Fruit fly (Drosophila melanogaster) whole organism, adult: Measurements from ENCODE around the gene CG43841.
A peak's percentile ranks its signal among the peaks of the same experiment; 100 is the strongest.

Experiments used
- CG11617 ChIP-seq: fragments of 200-800 bp; sonication (Bioruptor generic); optimal IDR thresholded peaks from 2 replicates; lab custom pipeline; 2017; ENCODE audit warnings: mild to moderate bottlenecking, missing biosample characterization, missing genetic modification reagents, missing genetic modification characterization
- CG12768 ChIP-seq: fragments of 200-800 bp; sonication (Bioruptor generic); optimal IDR thresholded peaks from 2 replicates; lab custom pipeline; 2017; ENCODE audit warnings: missing biosample characterization, missing genetic modification characterization, mild to moderate bottlenecking, moderate library complexity, missing genetic modification reagents
- CG14711 ChIP-seq: fragments of 200-800 bp; sonication (Bioruptor generic); optimal IDR thresholded peaks from 2 replicates; lab custom pipeline; 2018; ENCODE audit warnings: missing biosample characterization, mild to moderate bottlenecking, missing genetic modification characterization, moderate library complexity
- CG1620 ChIP-seq: fragments of 200-800 bp; sonication (Bioruptor generic); optimal IDR thresholded peaks from 2 replicates; lab custom pipeline; 2016; ENCODE audit warnings: missing biosample characterization, missing genetic modification characterization
- CG33017 ChIP-seq: fragments of 200-800 bp; sonication (Bioruptor generic); optimal IDR thresholded peaks from 2 replicates; lab custom pipeline; 2018; ENCODE audit warnings: missing biosample characterization, mild to moderate bottlenecking, missing genetic modification characterization, moderate library complexity
- CG5204 ChIP-seq: fragments of 200-800 bp; sonication (Bioruptor generic); optimal IDR thresholded peaks from 2 replicates; lab custom pipeline; 2016; ENCODE audit warnings: missing biosample characterization, missing genetic modification characterization
- CG7045 ChIP-seq: fragments of 200-800 bp; sonication (Bioruptor generic); optimal IDR thresholded peaks from 2 replicates; lab custom pipeline; 2017; ENCODE audit warnings: missing biosample characterization, mild to moderate bottlenecking, missing genetic modification characterization
- CG7101 ChIP-seq: fragments of 200-800 bp; sonication (Bioruptor generic); optimal IDR thresholded peaks from 2 replicates; lab custom pipeline; 2018; ENCODE audit warnings: missing biosample characterization, mild to moderate bottlenecking, missing genetic modification characterization, moderate library complexity
- Clk ChIP-seq: fragments of 200-800 bp; sonication (Bioruptor generic); optimal IDR thresholded peaks from 2 replicates; lab custom pipeline; 2017; ENCODE audit warnings: missing biosample characterization, missing genetic modification characterization
- Crg-1 ChIP-seq: fragments of 200-800 bp; sonication (Bioruptor generic); optimal IDR thresholded peaks from 2 replicates; lab custom pipeline; 2016; ENCODE audit warnings: missing biosample characterization, missing genetic modification characterization
- Hr96 ChIP-seq: fragments of 200-800 bp; sonication (Bioruptor generic); optimal IDR thresholded peaks from 2 replicates; lab custom pipeline; 2016; ENCODE audit warnings: missing biosample characterization, missing genetic modification characterization
- Mnt ChIP-seq: fragments of 200-800 bp; sonication (Bioruptor generic); optimal IDR thresholded peaks from 2 replicates; lab custom pipeline; 2016; ENCODE audit warnings: missing biosample characterization, mild to moderate bottlenecking, missing genetic modification characterization
- bab1 ChIP-seq: fragments of 200-800 bp; sonication (Bioruptor generic); optimal IDR thresholded peaks from 3 replicates; lab custom pipeline; 2019; ENCODE audit warnings: missing biosample characterization, mild to moderate bottlenecking, missing genetic modification characterization, moderate library complexity
- cic ChIP-seq: fragments of 200-800 bp; sonication (Bioruptor generic); optimal IDR thresholded peaks from 2 replicates; lab custom pipeline; 2017; ENCODE audit warnings: missing biosample characterization, mild to moderate bottlenecking, missing genetic modification characterization, moderate library complexity
- cnc ChIP-seq, 2 experiments: fragments of >200 bp; optimal IDR thresholded peaks; 2 replicates each; lab custom pipeline; 2017
- kay ChIP-seq: fragments of 200-800 bp; sonication (Bioruptor generic); peaks from one replicate; lab custom pipeline; 2016; ENCODE audit warnings: missing biosample characterization, missing genetic modification characterization, borderline replicate concordance
- ovo ChIP-seq: fragments of 200-800 bp; sonication (Bioruptor generic); optimal IDR thresholded peaks from 2 replicates; lab custom pipeline; 2016; ENCODE audit warnings: missing biosample characterization, missing genetic modification characterization
- pad ChIP-seq: fragments of 200-800 bp; sonication (Bioruptor generic); optimal IDR thresholded peaks from 3 replicates; lab custom pipeline; 2017; ENCODE audit warnings: missing biosample characterization, missing genetic modification characterization, mild to moderate bottlenecking, moderate library complexity, missing genetic modification reagents
- tj ChIP-seq: fragments of 200-800 bp; sonication (Bioruptor generic); optimal IDR thresholded peaks from 3 replicates; lab custom pipeline; 2017; ENCODE audit warnings: missing biosample characterization, mild to moderate bottlenecking, missing genetic modification characterization, moderate library complexity
- toe ChIP-seq: fragments of 200-800 bp; sonication (Bioruptor generic); optimal IDR thresholded peaks from 2 replicates; lab custom pipeline; 2016; ENCODE audit warnings: missing biosample characterization, missing genetic modification characterization

The CG43841 gene

dm6 chrX:18479307-18480134 is 40.1 kb downstream of the CG43841 start, which contains the start of gene CG32547:
CG32547 (minus strand) TSS chrX:18479487.
- TF ChIP-seq kay (GFP tag; lab: Kevin White, UChicago) (no peak), bab1 (GFP tag; lab: Kevin White, UChicago) (peak; percentile 57), CG12768 (GFP tag; lab: Kevin White, UChicago) (no peak), Crg-1 (GFP tag; lab: Kevin White, UChicago) (no peak), CG5204 (GFP tag; lab: Kevin White, UChicago) (no peak), cic (GFP tag; lab: Kevin White, UChicago) (no peak), Hr96 (GFP tag; lab: Kevin White, UChicago) (no peak), CG11617 (GFP tag; lab: Kevin White, UChicago) (no peak), CG1620 (GFP tag; lab: Kevin White, UChicago) (no peak), cnc (optimal IDR thresholded peaks at IDR 0.05; lab: Kevin White, UChicago) (no peak), pad (GFP tag; lab: Kevin White, UChicago) (peak; percentile 15), CG14711 (tag; lab: Kevin White, UChicago) (peak; percentile 29), CG7101 (tag; lab: Kevin White, UChicago) (peak; percentile 0), toe (GFP tag; lab: Kevin White, UChicago) (no peak), Clk (GFP tag; lab: Kevin White, UChicago) (no peak), Mnt (no peak)

- TF ChIP-seq CG5204 (GFP tag; lab: Kevin White, UChicago) (no peak), tj (GFP tag; lab: Kevin White, UChicago) (no peak), Hr96 (GFP tag; lab: Kevin White, UChicago) (no peak), CG7101 (tag; lab: Kevin White, UChicago) (no peak), pad (GFP tag; lab: Kevin White, UChicago) (no peak), Crg-1 (GFP tag; lab: Kevin White, UChicago) (no peak), toe (GFP tag; lab: Kevin White, UChicago) (no peak), bab1 (GFP tag; lab: Kevin White, UChicago) (no peak), Clk (GFP tag; lab: Kevin White, UChicago) (no peak), CG33017 (tag; lab: Kevin White, UChicago) (no peak), cic (GFP tag; lab: Kevin White, UChicago) (no peak), CG7045 (GFP tag; lab: Kevin White, UChicago) (no peak), CG1620 (GFP tag; lab: Kevin White, UChicago) (no peak), cnc (optimal IDR thresholded peaks at IDR 0.05; lab: Kevin White, UChicago) (no peak), CG11617 (GFP tag; lab: Kevin White, UChicago) (no peak), CG12768 (GFP tag; lab: Kevin White, UChicago) (no peak), kay (GFP tag; lab: Kevin White, UChicago) (no peak), CG14711 (tag; lab: Kevin White, UChicago) (no peak), Mnt (no peak), ovo (GFP tag; lab: Kevin White, UChicago) (no peak)
Measured at dm6 chrX:18482537-18482936, 43.1 kb downstream of the CG43841 start.

dm6 chrX:18483261-18484218 is 44.1 kb downstream of the CG43841 start, which contains the start of gene Hayan:
Hayan (minus strand) TSS chrX:18483772.
- TF ChIP-seq CG7101 (tag; lab: Kevin White, UChicago) (no peak), CG14711 (tag; lab: Kevin White, UChicago) (no peak)

- TF ChIP-seq Mnt (peak; percentile 20), toe (GFP tag; lab: Kevin White, UChicago) (no peak), cic (GFP tag; lab: Kevin White, UChicago) (peak; percentile 42)
Measured at dm6 chrX:18486356-18487059, 47.0 kb downstream of the CG43841 start, which contains the start of gene psh. psh (minus strand) TSS chrX:18486921.

dm6 chrX:18489509-18489908 is 50.0 kb downstream of the CG43841 start, which contains the start of gene CG15046:
CG15046 (minus strand) TSS chrX:18489620.
- no peak for TF ChIP-seq CG1620 (GFP tag; lab: Kevin White, UChicago)
- TF ChIP-seq toe (GFP tag; lab: Kevin White, UChicago) = no peak
- TF ChIP-seq CG7045 (GFP tag; lab: Kevin White, UChicago) = no peak
- TF ChIP-seq CG7101 (tag; lab: Kevin White, UChicago) = no peak
- no peak for TF ChIP-seq CG11617 (GFP tag; lab: Kevin White, UChicago)
- no peak for TF ChIP-seq Crg-1 (GFP tag; lab: Kevin White, UChicago)
- TF ChIP-seq tj (GFP tag; lab: Kevin White, UChicago) = no peak
- TF ChIP-seq CG33017 (tag; lab: Kevin White, UChicago) = no peak
- no peak for TF ChIP-seq kay (GFP tag; lab: Kevin White, UChicago)
- no peak for TF ChIP-seq pad (GFP tag; lab: Kevin White, UChicago)
- TF ChIP-seq CG12768 (GFP tag; lab: Kevin White, UChicago) = no peak
- TF ChIP-seq CG5204 (GFP tag; lab: Kevin White, UChicago) = no peak
- no peak for TF ChIP-seq CG14711 (tag; lab: Kevin White, UChicago)
- no peak for TF ChIP-seq ovo (GFP tag; lab: Kevin White, UChicago)
